Worm (Caenorhabditis elegans) whole organism, young adult: ENCODE measurements around the gene evl-20.

ENCODE experiments used
- C06A6.2 ChIP-seq: fragments of 200-800 bp; sonication (Bioruptor generic); conservative IDR thresholded peaks from 2 replicates; pipeline ENCODE4 v1.3.6; 2022; ENCODE audit warnings: missing genetic modification characterization, missing compliant biosample characterization
- D2030.7 ChIP-seq: fragments of 200-800 bp; sonication (Bioruptor generic); IDR thresholded peaks from 2 replicates; pipeline ENCODE4 v1.3.6; 2022; ENCODE audit warnings: missing genetic modification reagents, missing genetic modification characterization, missing compliant biosample characterization
- F37B4.10 ChIP-seq: fragments of 200-800 bp; sonication (Bioruptor generic); IDR thresholded peaks from 2 replicates; pipeline ENCODE4 v1.3.6; 2022; ENCODE audit warnings: missing genetic modification characterization, missing compliant biosample characterization
- F49E8.2 ChIP-seq: sonication (generic microtip); optimal IDR thresholded peaks from 3 replicates; lab custom pipeline; 2017; ENCODE audit warnings: missing genetic modification characterization, mild to moderate bottlenecking, missing compliant biosample characterization, antibody characterized with exemption, moderate library complexity; ENCODE audit not compliant: insufficient read depth
- F55B11.4 ChIP-seq: sonication (generic microtip); optimal IDR thresholded peaks from 2 replicates; lab custom pipeline; 2016; ENCODE audit warnings: missing compliant biosample characterization, missing genetic modification characterization, borderline replicate concordance; ENCODE audit not compliant: insufficient read depth
- Y53G8AR.9 ChIP-seq: fragments of 200-800 bp; sonication (Bioruptor generic); conservative IDR thresholded peaks from 2 replicates; pipeline ENCODE4 v1.3.6; 2022; ENCODE audit warnings: missing genetic modification reagents, missing genetic modification characterization, missing compliant biosample characterization
- ama-1 ChIP-seq, 3 experiments: fragments of 150-350 bp in 1 of 3; sonication (generic microtip) in 2 of 3; optimal IDR thresholded peaks; 2 replicates each; lab custom pipeline; 2014 to 2018; ENCODE audit warnings: missing biosample characterization in 2 of 3, missing genetic modification characterization in 2 of 3, missing genetic modification reagents in 2 of 3
- aptf-3 ChIP-seq: fragments of 200-800 bp; sonication (Bioruptor generic); IDR thresholded peaks from 2 replicates; pipeline ENCODE4 v1.3.6; 2022; ENCODE audit warnings: missing genetic modification characterization, missing compliant biosample characterization
- attf-3 ChIP-seq: fragments of 200-800 bp; sonication (Bioruptor generic); conservative IDR thresholded peaks from 2 replicates; pipeline ENCODE4 v1.3.6; 2022; ENCODE audit warnings: missing genetic modification reagents, missing genetic modification characterization, missing compliant biosample characterization
- cebp-2 ChIP-seq: fragments of 200-800 bp; sonication (Bioruptor generic); IDR thresholded peaks from 2 replicates; pipeline ENCODE4 v1.3.6; 2022; ENCODE audit warnings: missing genetic modification characterization, missing compliant biosample characterization
- egl-18 ChIP-seq: fragments of 200-800 bp; sonication (Bioruptor generic); IDR thresholded peaks from 2 replicates; pipeline ENCODE4 v1.3.6; 2022; ENCODE audit warnings: missing genetic modification reagents, missing genetic modification characterization, missing compliant biosample characterization
- him-1 ChIP-seq: sonication (generic microtip); optimal IDR thresholded peaks from 2 replicates; lab custom pipeline; 2016; ENCODE audit warnings: missing genotype, missing genetic modification reagents, missing genetic modification characterization, missing compliant biosample characterization
- hlh-26 ChIP-seq: fragments of 200-800 bp; sonication (Bioruptor generic); conservative IDR thresholded peaks from 2 replicates; pipeline ENCODE4 v1.3.6; 2022; ENCODE audit warnings: missing genetic modification reagents, missing genetic modification characterization, missing compliant biosample characterization
- hrde-1 ChIP-seq: sonication (generic microtip); optimal IDR thresholded peaks from 2 replicates; lab custom pipeline; 2016; ENCODE audit warnings: missing genetic modification characterization, mild to moderate bottlenecking, missing compliant biosample characterization, moderate library complexity, missing genotype, missing genetic modification reagents, borderline replicate concordance
- hsf-1 ChIP-seq: fragments of 200-800 bp; sonication (Bioruptor generic); IDR thresholded peaks from 2 replicates; pipeline ENCODE4 v1.3.6; 2022; ENCODE audit warnings: missing genetic modification reagents, missing genetic modification characterization, missing compliant biosample characterization
- lag-1 ChIP-seq: fragments of 200-800 bp; sonication (Bioruptor generic); IDR thresholded peaks from 2 replicates; pipeline ENCODE4 v1.3.6; 2022; ENCODE audit warnings: missing genetic modification reagents, missing genetic modification characterization, missing compliant biosample characterization
- lin-26 ChIP-seq: fragments of 200-800 bp; sonication (Bioruptor generic); IDR thresholded peaks from 2 replicates; pipeline ENCODE4 v1.3.6; 2022; ENCODE audit warnings: missing genetic modification reagents, missing genetic modification characterization, missing compliant biosample characterization
- lir-1 ChIP-seq: fragments of 200-800 bp; sonication (Bioruptor generic); conservative IDR thresholded peaks from 2 replicates; pipeline ENCODE4 v1.3.6; 2022; ENCODE audit warnings: missing genetic modification reagents, missing genetic modification characterization, missing compliant biosample characterization
- nhr-27 ChIP-seq: fragments of 200-800 bp; sonication (Bioruptor generic); optimal IDR thresholded peaks from 2 replicates; lab custom pipeline; 2018; ENCODE audit warnings: mild to moderate bottlenecking, missing genetic modification characterization, moderate library complexity, missing compliant biosample characterization
- nhr-80 ChIP-seq: sonication (generic microtip); optimal IDR thresholded peaks from 2 replicates; lab custom pipeline; 2016; ENCODE audit warnings: missing genetic modification characterization, missing compliant biosample characterization
- pbrm-1 ChIP-seq: fragments of 200-800 bp; sonication (Bioruptor generic); IDR thresholded peaks from 2 replicates; pipeline ENCODE4 v1.3.6; 2022; ENCODE audit warnings: missing genetic modification reagents, missing genetic modification characterization, missing compliant biosample characterization
- rcor-1 ChIP-seq: fragments of 200-800 bp; sonication (Bioruptor generic); IDR thresholded peaks from 2 replicates; pipeline ENCODE4 v1.3.6; 2022; ENCODE audit warnings: missing genetic modification reagents, missing genetic modification characterization, missing compliant biosample characterization
- rpc-1 ChIP-seq, 2 experiments: fragments of 150-350 bp in 1 of 2; sonication (generic microtip) in 1 of 2; optimal IDR thresholded peaks; 2 replicates each; lab custom pipeline; 2014 to 2018; ENCODE audit warnings: missing biosample characterization in 1 of 2, missing genetic modification characterization in 1 of 2, missing genetic modification reagents in 1 of 2, missing genotype in 1 of 2
- somi-1 ChIP-seq: fragments of 200-800 bp; sonication (Bioruptor generic); optimal IDR thresholded peaks from 2 replicates; lab custom pipeline; 2018; ENCODE audit warnings: mild to moderate bottlenecking, missing genetic modification characterization, missing compliant biosample characterization
- sptf-2 ChIP-seq: fragments of 200-800 bp; sonication (Bioruptor generic); optimal IDR thresholded peaks from 2 replicates; lab custom pipeline; 2018; ENCODE audit warnings: mild to moderate bottlenecking, missing genetic modification characterization, missing compliant biosample characterization
- tbx-9 ChIP-seq: sonication (generic microtip); optimal IDR thresholded peaks from 2 replicates; lab custom pipeline; 2016; ENCODE audit warnings: borderline replicate concordance, missing genetic modification characterization, inconsistent platforms, missing compliant biosample characterization
- unc-62 ChIP-seq: fragments of 150-350 bp; optimal IDR thresholded peaks from 2 replicates; lab custom pipeline; 2014; ENCODE audit warnings: missing biosample characterization, missing genetic modification reagents, missing genetic modification characterization
- zfh-2 ChIP-seq: fragments of 200-800 bp; sonication (Bioruptor generic); conservative IDR thresholded peaks from 2 replicates; pipeline ENCODE4 v1.3.6; 2022; ENCODE audit warnings: missing genetic modification reagents, missing genetic modification characterization, missing compliant biosample characterization
- ztf-25 ChIP-seq: fragments of 200-800 bp; sonication (Bioruptor generic); IDR thresholded peaks from 2 replicates; pipeline ENCODE4 v1.3.6; 2022; ENCODE audit warnings: missing genetic modification reagents, missing genetic modification characterization, missing compliant biosample characterization

The evl-20 gene

DNA sequence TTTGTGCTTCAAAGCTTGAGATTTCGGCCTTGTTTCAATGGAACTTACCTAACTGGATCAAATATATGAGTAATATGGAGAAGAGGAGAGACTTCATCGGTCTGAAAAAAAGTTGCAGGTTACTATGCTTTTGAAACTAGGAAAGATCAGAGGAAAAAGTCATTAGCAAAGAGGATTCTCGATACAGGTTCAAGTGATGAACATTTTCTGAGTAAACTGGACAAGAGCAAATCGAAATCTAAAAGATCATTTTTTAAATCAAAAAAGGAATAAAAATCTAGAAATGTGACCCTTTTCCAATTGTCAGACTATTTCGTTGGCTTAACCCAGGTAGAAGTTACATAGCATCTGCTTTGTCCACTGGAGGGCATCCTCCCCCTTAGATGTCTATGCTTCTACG lies 39.4 kb upstream of the evl-20 start, which contains the start of gene skpo-1:
Gene skpo-1 (minus strand): TSS at position 101 of the 400 bp plus-strand sequence.
- TF ChIP-seq nhr-27, result no peak
- TF ChIP-seq pbrm-1 (GFP tag; lab: Robert Waterston, UW), result no peak
- TF ChIP-seq hlh-26 (GFP tag; lab: Robert Waterston, UW), result no peak
- TF ChIP-seq ztf-25 (GFP tag; lab: Robert Waterston, UW), result no peak
- TF ChIP-seq aptf-3 (GFP tag; lab: Robert Waterston, UW), result no peak
- no peak for TF ChIP-seq him-1 (tag; lab: Kevin White, UChicago)
- TF ChIP-seq rcor-1 (GFP tag; lab: Robert Waterston, UW), result no peak
- no peak for TF ChIP-seq F49E8.2 (tag; lab: Kevin White, UChicago)
- TF ChIP-seq, all 124 proteins: peak for 0

DNA sequence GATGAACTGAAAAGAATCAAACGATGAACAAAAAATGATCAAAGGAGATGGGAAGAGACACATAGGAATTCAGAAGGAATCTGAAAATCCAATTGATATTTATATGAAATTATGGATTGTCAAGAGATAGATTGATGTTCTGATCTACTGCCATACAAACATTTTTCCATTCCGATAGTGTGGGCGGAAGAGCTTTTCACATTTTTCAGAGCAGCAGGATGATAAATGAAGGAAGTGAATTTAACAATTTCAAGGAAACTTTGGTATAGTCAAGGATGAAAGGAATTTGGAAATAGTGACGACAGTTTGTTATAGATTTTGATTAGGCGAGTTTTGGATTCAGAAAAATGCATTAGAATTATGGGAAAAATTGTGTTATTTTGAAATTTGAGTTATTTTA lies 38.8 kb upstream of the evl-20 start, which contains the start of gene ubc-24:
Gene ubc-24 (plus strand): TSS at position 301 of the 400 bp plus-strand sequence.
- TF ChIP-seq unc-62, result no peak
- TF ChIP-seq somi-1, result no peak
- no peak for TF ChIP-seq F37B4.10
- TF ChIP-seq tbx-9, result no peak
- no peak for TF ChIP-seq Y53G8AR.9
- TF ChIP-seq F55B11.4 (tag; lab: Kevin White, UChicago), result no peak
- TF ChIP-seq attf-3 (GFP tag; lab: Robert Waterston, UW), result no peak
- no peak for TF ChIP-seq sptf-2

DNA sequence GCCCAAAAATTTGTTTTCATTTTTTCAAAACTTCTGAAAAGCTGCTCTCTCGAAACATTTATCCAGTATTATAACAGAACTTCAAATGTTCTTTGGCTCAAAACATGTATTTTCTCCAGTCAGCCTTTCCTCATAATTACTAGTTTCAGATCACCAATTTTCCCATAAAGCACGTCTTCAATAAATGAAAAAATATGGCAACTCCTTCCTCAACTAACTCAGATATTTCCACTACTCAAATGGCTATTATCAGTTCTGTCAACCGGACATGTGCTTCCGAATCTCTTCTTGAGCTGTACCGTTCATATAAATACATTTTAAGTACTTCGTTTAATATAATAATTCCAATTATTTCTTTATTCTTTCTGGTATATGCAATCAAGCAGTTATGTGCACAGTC lies 36.6 kb upstream of the evl-20 start, which contains the start of gene sra-13:
Gene sra-13 (plus strand): TSS at position 195 of the 400 bp plus-strand sequence.
- TF ChIP-seq ama-1 (optimal IDR thresholded peaks at IDR 0.05; lab: Kevin White, UChicago) (no peak), ama-1 (GFP tag; optimal IDR thresholded peaks at IDR 0.05; lab: Kevin White, UChicago) (no peak), egl-18 (GFP tag; lab: Robert Waterston, UW) (no peak), hrde-1 (tag; lab: Kevin White, UChicago) (no peak), somi-1 (no peak), C06A6.2 (no peak), zfh-2 (no peak), lag-1 (GFP tag; lab: Robert Waterston, UW) (no peak), lir-1 (no peak)

DNA sequence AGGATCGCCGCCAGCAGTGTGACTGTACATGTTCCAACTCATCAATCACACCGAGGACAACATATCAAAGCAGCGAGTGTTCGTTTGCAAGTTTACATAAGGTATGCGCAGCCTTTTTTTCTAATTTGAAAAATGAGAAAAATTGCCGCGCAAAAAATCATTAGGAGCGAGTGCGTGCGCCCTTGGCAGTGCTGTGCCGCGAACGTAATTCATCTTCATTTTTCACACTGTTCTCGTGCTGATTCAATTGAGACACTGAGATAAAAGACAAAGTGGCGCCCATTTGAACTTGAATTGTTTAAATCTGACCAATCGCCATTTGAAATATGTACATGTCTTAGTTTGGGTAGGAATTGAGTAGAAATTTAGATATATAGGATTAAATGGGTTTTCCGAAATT lies 34.6 kb upstream of the evl-20 start:
- TF ChIP-seq hsf-1 (no peak), D2030.7 (no peak), tbx-9 (no peak)

DNA sequence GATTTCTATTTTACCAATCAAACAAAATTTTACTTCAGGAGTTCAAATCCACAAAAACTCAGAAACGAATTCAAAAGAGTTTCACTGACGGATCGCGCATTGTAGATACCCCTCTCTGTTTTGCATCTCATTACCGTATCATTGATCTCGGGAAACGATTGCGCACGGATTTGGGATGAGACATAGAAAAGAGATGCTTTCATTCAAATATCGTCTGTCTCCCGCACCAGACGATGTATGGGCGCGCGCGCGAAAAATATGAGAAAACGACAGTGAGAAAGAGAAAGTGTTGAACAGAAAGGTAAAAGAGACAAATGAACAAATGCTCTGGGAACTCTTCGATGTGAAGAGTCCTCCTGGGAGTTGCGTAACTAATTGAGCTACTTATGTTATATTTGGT lies 33.1 kb upstream of the evl-20 start:
- TF ChIP-seq hsf-1 (no peak), rpc-1 (optimal IDR thresholded peaks at IDR 0.05; lab: Kevin White, UChicago) (no peak), rpc-1 (tag; optimal IDR thresholded peaks at IDR 0.05; lab: Kevin White, UChicago) (no peak), egl-18 (GFP tag; lab: Robert Waterston, UW) (no peak)

DNA sequence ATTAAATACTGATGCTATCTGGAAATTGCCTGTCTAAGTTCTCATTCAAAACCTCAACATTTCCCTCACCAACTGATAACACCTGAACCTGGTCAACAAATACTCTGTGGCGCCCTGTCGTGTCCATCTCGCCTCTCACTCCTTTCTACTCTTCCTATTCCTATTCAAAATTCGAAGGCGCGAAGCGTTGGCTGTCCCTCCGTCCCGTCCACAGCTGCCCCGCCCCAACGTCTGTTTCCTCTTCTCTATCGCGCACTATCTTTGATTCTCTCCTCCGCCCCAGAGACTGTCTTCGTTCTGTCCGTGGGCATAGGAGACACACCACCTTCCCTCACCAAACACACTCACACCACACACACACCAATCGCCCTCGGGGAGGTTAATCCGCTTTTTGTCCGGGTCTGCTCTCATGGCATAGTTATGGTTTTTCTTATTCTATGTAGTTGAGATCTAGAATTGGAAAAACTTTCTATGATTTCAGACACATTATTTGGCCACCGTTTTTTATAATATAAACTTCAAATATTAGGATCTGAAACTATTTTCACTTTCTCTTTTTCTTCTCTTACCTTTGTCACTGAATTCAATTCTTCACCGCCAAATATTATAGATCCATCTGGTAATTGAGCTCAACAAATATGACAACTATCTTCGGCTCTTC lies 31.9 kb upstream of the evl-20 start, which contains the start of gene efl-3:
Gene efl-3 (plus strand): TSS at position 611 of the 661 bp plus-strand sequence.
- TF ChIP-seq lin-26 (GFP tag; lab: Robert Waterston, UW) (no peak), cebp-2 (GFP tag; lab: Robert Waterston, UW) (no peak), nhr-80 (peak; percentile 74)
